Comparison of ENCODE assay signal across 5 fruit fly cellular contexts in genomic region chr3L:12090898-12091685, dm6.
TF ChIP-seq lines count a peak whose summit lies in the region.

No protein-coding gene starts in this region.

- TF ChIP-seq CTCF in whole organism, embryonic (GFP tag; optimal IDR thresholded peaks at IDR 0.05; lab: Kevin White, UChicago): peak; percentile 22

TF ChIP-seq in whole organism, adult, 20 proteins besides CTCF, POLR2A, EP300 and RAD21:
- TF ChIP-seq tj (GFP tag; optimal IDR thresholded peaks at IDR 0.05; lab: Kevin White, UChicago) (peak; percentile 81), bab1 (GFP tag; optimal IDR thresholded peaks at IDR 0.05; lab: Kevin White, UChicago) (peak; percentile 66), pad (GFP tag; optimal IDR thresholded peaks at IDR 0.05; lab: Kevin White, UChicago) (peak; percentile 21), CG12768 (GFP tag; optimal IDR thresholded peaks at IDR 0.05; lab: Kevin White, UChicago) (no peak), Clk (GFP tag; optimal IDR thresholded peaks at IDR 0.05; lab: Kevin White, UChicago) (no peak), CG11617 (GFP tag; optimal IDR thresholded peaks at IDR 0.05; lab: Kevin White, UChicago) (no peak)

TF ChIP-seq in whole organism, embryonic, 481 proteins besides CTCF, POLR2A, EP300 and RAD21 (continues in another document):
- TF ChIP-seq ind (GFP tag; optimal IDR thresholded peaks at IDR 0.05; lab: Kevin White, UChicago): peak; percentile 69
- peak; percentile 10 for TF ChIP-seq CG2116 (GFP tag; optimal IDR thresholded peaks at IDR 0.05; lab: Kevin White, UChicago)
- TF ChIP-seq nau (GFP tag; optimal IDR thresholded peaks at IDR 0.05; lab: Kevin White, UChicago): peak; percentile 64
- 0 out of 2 replicates have a peak, but pooled peaks have one; percentile 39 for TF ChIP-seq esg (GFP tag; conservative IDR thresholded peaks at IDR 0.05; lab: Robert Waterston, UW)
- TF ChIP-seq CG11695 (GFP tag; IDR thresholded peaks at IDR 0.05; lab: Robert Waterston, UW): peak; percentile 70; the same call in 2 of the 3 replicates
- TF ChIP-seq CG8924 (tag; optimal IDR thresholded peaks at IDR 0.05; lab: Kevin White, UChicago): peak; percentile 57
- no peak for TF ChIP-seq zf30C (GFP tag; optimal IDR thresholded peaks at IDR 0.05; lab: Kevin White, UChicago)
- no peak for TF ChIP-seq kah (GFP tag; optimal IDR thresholded peaks at IDR 0.05; lab: Kevin White, UChicago)
- TF ChIP-seq pfk (GFP tag; optimal IDR thresholded peaks at IDR 0.05; lab: Kevin White, UChicago): no peak
- TF ChIP-seq CG14050 (GFP tag; IDR thresholded peaks at IDR 0.05; lab: Robert Waterston, UW): peak; percentile 57; the same call in 2 of the 3 replicates
- TF ChIP-seq B-H2 (GFP tag; optimal IDR thresholded peaks at IDR 0.05; lab: Kevin White, UChicago): no peak
- no peak for TF ChIP-seq CG1024 (GFP tag; IDR thresholded peaks at IDR 0.05; lab: Robert Waterston, UW)
- no peak for TF ChIP-seq Hmx (GFP tag; optimal IDR thresholded peaks at IDR 0.05; lab: Kevin White, UChicago)
- no peak for TF ChIP-seq CG8765 (GFP tag; IDR thresholded peaks at IDR 0.05; lab: Robert Waterston, UW)
- TF ChIP-seq CG3838 (GFP tag; optimal IDR thresholded peaks at IDR 0.05; lab: Kevin White, UChicago): peak; percentile 16
- 0 out of 3 replicates have a peak, but pooled peaks have one; percentile 36 for TF ChIP-seq CG2199 (GFP tag; IDR thresholded peaks at IDR 0.05; lab: Robert Waterston, UW)
- TF ChIP-seq CG7271 (tag; optimal IDR thresholded peaks at IDR 0.05; lab: Kevin White, UChicago): no peak
- peak; percentile 49 for TF ChIP-seq CG7987 (GFP tag; optimal IDR thresholded peaks at IDR 0.05; lab: Kevin White, UChicago)
- TF ChIP-seq br (optimal IDR thresholded peaks at IDR 0.05; lab: Kevin White, UChicago): no peak
- no peak for TF ChIP-seq ham (GFP tag; IDR thresholded peaks at IDR 0.05; lab: Robert Waterston, UW)
- peak; percentile 54 for TF ChIP-seq tap (tag; optimal IDR thresholded peaks at IDR 0.05; lab: Kevin White, UChicago)

TF ChIP-seq in whole organism, prepupa, 60 proteins besides CTCF, POLR2A, EP300 and RAD21 (continues in another document):
- no peak for TF ChIP-seq dsx (GFP tag; optimal IDR thresholded peaks at IDR 0.05; lab: Kevin White, UChicago; ENCODE audit: poor library complexity, severe bottlenecking)
- peak; percentile 20 for TF ChIP-seq Sox15 (GFP tag; optimal IDR thresholded peaks at IDR 0.05; lab: Kevin White, UChicago)
- peak; percentile 56 for TF ChIP-seq CG6276 (GFP tag; optimal IDR thresholded peaks at IDR 0.05; lab: Kevin White, UChicago)
- no peak for TF ChIP-seq Eip93F (GFP tag; optimal IDR thresholded peaks at IDR 0.05; lab: Kevin White, UChicago)
- no peak for TF ChIP-seq CG6792 (GFP tag; optimal IDR thresholded peaks at IDR 0.05; lab: Kevin White, UChicago)
- no peak for TF ChIP-seq Blimp-1 (GFP tag; optimal IDR thresholded peaks at IDR 0.05; lab: Kevin White, UChicago)
- no peak for TF ChIP-seq CG4318 (GFP tag; optimal IDR thresholded peaks at IDR 0.05; lab: Kevin White, UChicago)
- peak; percentile 19 for TF ChIP-seq CG3919 (GFP tag; optimal IDR thresholded peaks at IDR 0.05; lab: Kevin White, UChicago)
- TF ChIP-seq Hr4 (GFP tag; optimal IDR thresholded peaks at IDR 0.05; lab: Kevin White, UChicago): peak; percentile 64
- TF ChIP-seq OdsH (GFP tag; optimal IDR thresholded peaks at IDR 0.05; lab: Kevin White, UChicago): peak; percentile 36
- peak; percentile 60 for TF ChIP-seq CG15336 (GFP tag; IDR thresholded peaks at IDR 0.05; lab: Robert Waterston, UW)
- TF ChIP-seq CG11762 (GFP tag; optimal IDR thresholded peaks at IDR 0.05; lab: Kevin White, UChicago; ENCODE audit: insufficient read depth): no peak
- TF ChIP-seq fkh (GFP tag; optimal IDR thresholded peaks at IDR 0.05; lab: Kevin White, UChicago): peak; percentile 86
- no peak for TF ChIP-seq spab (GFP tag; optimal IDR thresholded peaks at IDR 0.05; lab: Kevin White, UChicago)
- TF ChIP-seq vri (GFP tag; optimal IDR thresholded peaks at IDR 0.05; lab: Kevin White, UChicago): no peak
- peak; percentile 56; the same call in 1 of the 2 replicates for TF ChIP-seq CG11294 (GFP tag; IDR thresholded peaks at IDR 0.05; lab: Robert Waterston, UW)
- TF ChIP-seq Hr38 (GFP tag; optimal IDR thresholded peaks at IDR 0.05; lab: Kevin White, UChicago): no peak
- TF ChIP-seq CG10631 (GFP tag; optimal IDR thresholded peaks at IDR 0.05; lab: Kevin White, UChicago): no peak
- no peak for TF ChIP-seq dac (GFP tag; optimal IDR thresholded peaks at IDR 0.05; lab: Kevin White, UChicago)
- TF ChIP-seq Smox (GFP tag; optimal IDR thresholded peaks at IDR 0.05; lab: Kevin White, UChicago): peak; percentile 14
- peak; percentile 19 for TF ChIP-seq acj6 (GFP tag; optimal IDR thresholded peaks at IDR 0.05; lab: Kevin White, UChicago)
- TF ChIP-seq CG31627 (GFP tag; optimal IDR thresholded peaks at IDR 0.05; lab: Kevin White, UChicago): peak; percentile 1

TF ChIP-seq in whole organism, pupa, 21 proteins besides CTCF, POLR2A, EP300 and RAD21:
- no peak for TF ChIP-seq Pif1A (GFP tag; optimal IDR thresholded peaks at IDR 0.05; lab: Kevin White, UChicago)
- TF ChIP-seq CG15710 (tag; optimal IDR thresholded peaks at IDR 0.05; lab: Kevin White, UChicago): no peak
- TF ChIP-seq Ets98B (GFP tag; IDR thresholded peaks at IDR 0.05; lab: Robert Waterston, UW): 0 out of 2 replicates have a peak, but pooled peaks have one; percentile 44
- 0 out of 2 replicates have a peak, but pooled peaks have one; percentile 18 for TF ChIP-seq CG10348 (GFP tag; IDR thresholded peaks at IDR 0.05; lab: Robert Waterston, UW)
- peak; percentile 24 for TF ChIP-seq CG8159 (tag; optimal IDR thresholded peaks at IDR 0.05; lab: Kevin White, UChicago)
- no peak for TF ChIP-seq CG9948 (tag; optimal IDR thresholded peaks at IDR 0.05; lab: Kevin White, UChicago)
- no peak for TF ChIP-seq rn (GFP tag; IDR thresholded peaks at IDR 0.05; lab: Robert Waterston, UW)
- TF ChIP-seq Pif1B (GFP tag; optimal IDR thresholded peaks at IDR 0.05; lab: Kevin White, UChicago): peak; percentile 3
- TF ChIP-seq CG32121 (GFP tag; IDR thresholded peaks at IDR 0.05; lab: Robert Waterston, UW): peak; percentile 44; the same call in 1 of the 2 replicates
- TF ChIP-seq CG4496 (GFP tag; IDR thresholded peaks at IDR 0.05; lab: Robert Waterston, UW): peak; percentile 74

TF ChIP-seq in whole organism, wandering third instar larva, 38 proteins besides CTCF, POLR2A, EP300 and RAD21:
- TF ChIP-seq sage (GFP tag; optimal IDR thresholded peaks at IDR 0.05; lab: Kevin White, UChicago) (no peak), CG32264 (GFP tag; optimal IDR thresholded peaks at IDR 0.05; lab: Kevin White, UChicago) (no peak), foxo (GFP tag; optimal IDR thresholded peaks at IDR 0.05; lab: Kevin White, UChicago) (peak in 1 of 2 experiments; percentile 13), sv (GFP tag; optimal IDR thresholded peaks at IDR 0.05; lab: Kevin White, UChicago) (peak; percentile 56), HLH106 (tag; optimal IDR thresholded peaks at IDR 0.05; lab: Kevin White, UChicago) (peak; percentile 38), Rel (GFP tag; optimal IDR thresholded peaks at IDR 0.05; lab: Kevin White, UChicago) (no peak), Rel (tag; optimal IDR thresholded peaks at IDR 0.05; lab: Kevin White, UChicago) (peak; percentile 44), tai (GFP tag; optimal IDR thresholded peaks at IDR 0.05; lab: Kevin White, UChicago) (peak; percentile 39), rgr (GFP tag; optimal IDR thresholded peaks at IDR 0.05; lab: Kevin White, UChicago) (peak; percentile 7)
TF ChIP-seq in whole organism, wandering third instar larva: peak in this region for 6.
